Worm (Caenorhabditis elegans) whole organism, young adult: ENCODE data around the gene msp-63.

Experiments used
- B0019.2 ChIP-seq: fragments of 200-800 bp; sonication (Bioruptor generic); conservative IDR thresholded peaks from 2 replicates; pipeline ENCODE4 v1.3.6; 2022; ENCODE audit warnings: missing genetic modification reagents, missing genetic modification characterization, missing compliant biosample characterization
- F22D6.2 ChIP-seq: sonication (generic microtip); optimal IDR thresholded peaks from 2 replicates; lab custom pipeline; 2016; ENCODE audit warnings: mild to moderate bottlenecking, missing genetic modification characterization, missing compliant biosample characterization
- F33H1.4 ChIP-seq: fragments of 200-800 bp; sonication (Bioruptor generic); IDR thresholded peaks from 2 replicates; pipeline ENCODE4 v1.3.6; 2022; ENCODE audit warnings: missing genetic modification reagents, missing genetic modification characterization, missing compliant biosample characterization
- F57A8.1 ChIP-seq: fragments of 200-800 bp; sonication (Bioruptor generic); optimal IDR thresholded peaks from 2 replicates; lab custom pipeline; 2018; ENCODE audit warnings: mild to moderate bottlenecking, missing genetic modification characterization, moderate library complexity, missing compliant biosample characterization
- ccch-3 ChIP-seq: fragments of 200-800 bp; sonication (Bioruptor generic); optimal IDR thresholded peaks from 2 replicates; lab custom pipeline; 2018; ENCODE audit warnings: mild to moderate bottlenecking, missing genetic modification characterization, missing compliant biosample characterization
- ets-4 ChIP-seq: fragments of 200-800 bp; sonication (Bioruptor generic); optimal IDR thresholded peaks from 2 replicates; lab custom pipeline; 2018; ENCODE audit warnings: mild to moderate bottlenecking, missing genetic modification characterization, missing compliant biosample characterization
- him-1 ChIP-seq: sonication (generic microtip); optimal IDR thresholded peaks from 2 replicates; lab custom pipeline; 2016; ENCODE audit warnings: missing genotype, missing genetic modification reagents, missing genetic modification characterization, missing compliant biosample characterization
- hsf-1 ChIP-seq: fragments of 200-800 bp; sonication (Bioruptor generic); IDR thresholded peaks from 2 replicates; pipeline ENCODE4 v1.3.6; 2022; ENCODE audit warnings: missing genetic modification reagents, missing genetic modification characterization, missing compliant biosample characterization
- lsl-1 ChIP-seq: fragments of 200-800 bp; sonication (Bioruptor generic); optimal IDR thresholded peaks from 2 replicates; lab custom pipeline; 2018; ENCODE audit warnings: mild to moderate bottlenecking, missing genetic modification characterization, moderate library complexity, missing compliant biosample characterization
- snpc-1.3 ChIP-seq: sonication (generic microtip); optimal IDR thresholded peaks from 2 replicates; lab custom pipeline; 2017; ENCODE audit warnings: missing genetic modification characterization, mild to moderate bottlenecking, missing compliant biosample characterization, antibody characterized with exemption, moderate library complexity, missing genotype, missing genetic modification reagents; ENCODE audit not compliant: insufficient read depth
- unc-130 ChIP-seq: sonication (generic microtip); optimal IDR thresholded peaks from 2 replicates; lab custom pipeline; 2016; ENCODE audit warnings: missing genetic modification reagents, missing genetic modification characterization, missing compliant biosample characterization
- ztf-28 ChIP-seq: fragments of 200-800 bp; sonication (Bioruptor generic); IDR thresholded peaks from 2 replicates; pipeline ENCODE4 v1.3.6; 2022; ENCODE audit warnings: missing genetic modification reagents, missing genetic modification characterization, missing compliant biosample characterization

- TF ChIP-seq unc-130 (GFP tag; lab: Kevin White, UChicago), result no peak
- 0 out of 2 replicates have a peak, but pooled peaks have one; percentile 37 for TF ChIP-seq hsf-1
- TF ChIP-seq F22D6.2, result no peak
- TF ChIP-seq B0019.2 (GFP tag; lab: Robert Waterston, UW), result no peak
- TF ChIP-seq ccch-3 (GFP tag; lab: Kevin White, UChicago), result no peak
- no peak for TF ChIP-seq snpc-1.3
- TF ChIP-seq ets-4, result no peak
- TF ChIP-seq lsl-1, result no peak
- no peak for TF ChIP-seq F33H1.4 (GFP tag; lab: Robert Waterston, UW)
- TF ChIP-seq F57A8.1 (GFP tag; lab: Kevin White, UChicago), result no peak
- no peak for TF ChIP-seq him-1
- no peak for TF ChIP-seq ztf-28 (GFP tag; lab: Robert Waterston, UW)
These were observed 45.9 kb downstream of the msp-63 start for ce11 chrII:5751353-5751752.
